Worm (Caenorhabditis elegans): Measurements from ENCODE around the gene ZK721.4.

- TF ChIP-seq nhr-11 (tag; optimal IDR thresholded peaks at IDR 0.05) (no peak), elt-2 (tag; optimal IDR thresholded peaks at IDR 0.05) (no peak), dve-1 (tag; optimal IDR thresholded peaks at IDR 0.05) (no peak), unc-55 (GFP tag; optimal IDR thresholded peaks at IDR 0.05) (no peak), ama-1 (optimal IDR thresholded peaks at IDR 0.05) (no peak), F13H6.1 (tag; optimal IDR thresholded peaks at IDR 0.05) (no peak), tbx-2 (tag; optimal IDR thresholded peaks at IDR 0.05) (no peak), ceh-24 (tag; optimal IDR thresholded peaks at IDR 0.05) (no peak), K09A11.1 (tag; optimal IDR thresholded peaks at IDR 0.05; ENCODE audit: insufficient read depth) (no peak), pag-3 (tag; optimal IDR thresholded peaks at IDR 0.05; ENCODE audit: borderline replicate concordance) (no peak), elt-4 (tag; optimal IDR thresholded peaks at IDR 0.05) (no peak), dmd-4 (tag; optimal IDR thresholded peaks at IDR 0.05; ENCODE audit: borderline replicate concordance) (no peak), ceh-48 (tag; optimal IDR thresholded peaks at IDR 0.05) (no peak), ceh-9 (tag; optimal IDR thresholded peaks at IDR 0.05) (no peak)
These were observed 22.7 kb upstream of the ZK721.4 start for ce11 chrX:8755987-8756386.
